Worm (Caenorhabditis elegans): ENCODE results near the gene oac-39.

oac-39 gene

ce11 chrV:240287-240686, 11.3 kb downstream of the oac-39 start, which contains the start of gene txt-2:
Gene txt-2, minus strand, starts transcription at chrV:240500.
- TF ChIP-seq hmg-20 (GFP tag; IDR thresholded peaks at IDR 0.05), result no peak

ce11 chrV:238094-238493, 13.5 kb downstream of the oac-39 start, which contains the start of gene R02C2.1:
Gene R02C2.1, minus strand, starts transcription at chrV:238194.
- TF ChIP-seq tlf-1 (GFP tag; optimal IDR thresholded peaks at IDR 0.05) (no peak), pha-4 (tag; optimal IDR thresholded peaks at IDR 0.05) (no peak), madf-6 (GFP tag; IDR thresholded peaks at IDR 0.05) (no peak), unc-130 (GFP tag; optimal IDR thresholded peaks at IDR 0.05) (no peak), Y67H2A.10 (GFP tag; conservative IDR thresholded peaks at IDR 0.05) (no peak)

DNA sequence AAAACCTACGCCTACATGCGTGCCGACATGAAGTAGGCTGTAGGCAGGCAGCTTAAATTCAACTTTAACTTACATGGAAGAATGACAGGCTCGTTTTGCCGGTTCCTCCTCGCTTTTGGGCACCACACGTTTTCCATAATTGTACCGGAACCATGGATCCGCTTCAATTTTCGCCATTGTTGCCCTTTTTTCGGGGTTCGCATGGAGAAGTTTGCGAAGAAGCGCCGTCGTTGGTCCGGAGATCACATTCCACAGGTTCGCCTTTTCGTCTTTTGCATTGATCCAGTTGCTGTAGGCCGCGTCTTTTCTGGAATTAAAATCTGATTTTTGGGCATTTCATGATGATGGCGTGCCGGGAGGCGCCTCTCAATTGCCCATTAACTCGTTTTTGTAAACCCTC, 14.5 kb downstream of the oac-39 start:
- TF ChIP-seq lsl-1 (GFP tag; optimal IDR thresholded peaks at IDR 0.05), result no peak
- TF ChIP-seq C06A6.2 (GFP tag; conservative IDR thresholded peaks at IDR 0.05), result no peak
- no peak for TF ChIP-seq snpc-1.3 (tag; optimal IDR thresholded peaks at IDR 0.05; ENCODE audit: insufficient read depth)
- TF ChIP-seq pbrm-1 (GFP tag; IDR thresholded peaks at IDR 0.05), result no peak
- no peak for TF ChIP-seq nfya-2 (GFP tag; IDR thresholded peaks at IDR 0.05)
- no peak for TF ChIP-seq mcd-1 (GFP tag; IDR thresholded peaks at IDR 0.05)
- TF ChIP-seq nhr-27 (tag; optimal IDR thresholded peaks at IDR 0.05), result no peak

DNA sequence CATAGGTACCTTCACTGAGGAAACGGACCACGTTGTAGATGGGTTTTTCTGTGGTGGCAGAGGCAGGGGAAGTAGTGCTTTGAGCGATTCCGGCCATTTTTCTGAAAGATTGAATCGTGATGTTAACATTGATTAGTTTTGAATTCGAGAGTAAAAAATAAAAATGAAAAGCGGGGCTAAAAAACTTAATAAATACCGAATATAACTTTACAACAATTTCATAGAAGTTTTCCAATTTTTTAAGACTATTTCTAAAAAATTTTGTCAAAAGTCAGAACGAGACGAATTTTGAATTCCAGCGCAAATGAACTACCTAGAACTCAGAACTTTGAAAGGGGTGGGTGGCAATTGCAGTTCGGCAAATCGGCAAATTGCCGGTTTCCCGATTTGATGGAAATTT, 17.0 kb downstream of the oac-39 start, which contains the start of gene kin-33:
Gene kin-33, minus strand, starts transcription at position 101 of the 400 bp plus-strand sequence.
- TF ChIP-seq tbx-9 (tag; optimal IDR thresholded peaks at IDR 0.05; ENCODE audit: borderline replicate concordance) (no peak), chd-7 (tag; optimal IDR thresholded peaks at IDR 0.05) (no peak), rpc-1 (optimal IDR thresholded peaks at IDR 0.05) (no peak), rpc-1 (tag; optimal IDR thresholded peaks at IDR 0.05) (no peak), let-526 (GFP tag; IDR thresholded peaks at IDR 0.05) (no peak), attf-3 (GFP tag; conservative IDR thresholded peaks at IDR 0.05) (no peak), attf-6 (GFP tag; IDR thresholded peaks at IDR 0.05) (no peak), hlh-12 (tag; optimal IDR thresholded peaks at IDR 0.05) (no peak), repo-1 (tag; optimal IDR thresholded peaks at IDR 0.05) (no peak), attf-5 (GFP tag; optimal IDR thresholded peaks at IDR 0.05) (no peak), ceh-27 (GFP tag; optimal IDR thresholded peaks at IDR 0.05) (no peak), egl-44 (GFP tag; IDR thresholded peaks at IDR 0.05) (no peak), gei-17 (GFP tag; optimal IDR thresholded peaks at IDR 0.05) (no peak), F39B2.1 (GFP tag; IDR thresholded peaks at IDR 0.05) (no peak), lsl-1 (GFP tag; optimal IDR thresholded peaks at IDR 0.05) (no peak), dox-1 (GFP tag; IDR thresholded peaks at IDR 0.05) (no peak), nfya-1 (tag; optimal IDR thresholded peaks at IDR 0.05; ENCODE audit: borderline replicate concordance, insufficient read depth) (no peak), F52B5.7 (tag; optimal IDR thresholded peaks at IDR 0.05) (no peak), sptf-2 (GFP tag; optimal IDR thresholded peaks at IDR 0.05) (no peak)

ce11 chrV:219632-220031, 31.9 kb downstream of the oac-39 start, which contains the start of gene srh-80:
Gene srh-80, plus strand, starts transcription at chrV:219932.
- TF ChIP-seq zfh-2 (GFP tag; conservative IDR thresholded peaks at IDR 0.05), result no peak
- no peak for TF ChIP-seq nhr-90 (tag; optimal IDR thresholded peaks at IDR 0.05)
- no peak for TF ChIP-seq C17E4.6 (GFP tag; IDR thresholded peaks at IDR 0.05)
- TF ChIP-seq Y95B8A.8 (GFP tag; IDR thresholded peaks at IDR 0.05), result no peak
- TF ChIP-seq B0019.2 (GFP tag; conservative IDR thresholded peaks at IDR 0.05), result no peak
- no peak for TF ChIP-seq nfyb-1 (GFP tag; IDR thresholded peaks at IDR 0.05)
- no peak for TF ChIP-seq mes-4 (tag; optimal IDR thresholded peaks at IDR 0.05)
- TF ChIP-seq dpl-1 (GFP tag; optimal IDR thresholded peaks at IDR 0.05), result no peak
- no peak for TF ChIP-seq B0336.3 (GFP tag; IDR thresholded peaks at IDR 0.05)
- no peak for TF ChIP-seq nhr-120 (GFP tag; IDR thresholded peaks at IDR 0.05)
- no peak for TF ChIP-seq rpc-1 (optimal IDR thresholded peaks at IDR 0.05)
- TF ChIP-seq rpc-1 (tag; optimal IDR thresholded peaks at IDR 0.05), result no peak
- no peak for TF ChIP-seq repo-1 (tag; optimal IDR thresholded peaks at IDR 0.05)
